Worm (Caenorhabditis elegans): ENCODE data around the gene semi-1.
"Not testable (repeated sequence)": the region's sequence is repeated elsewhere in the genome, so short reads cannot be mapped to it uniquely, and the experiment has no call there.

DNA sequence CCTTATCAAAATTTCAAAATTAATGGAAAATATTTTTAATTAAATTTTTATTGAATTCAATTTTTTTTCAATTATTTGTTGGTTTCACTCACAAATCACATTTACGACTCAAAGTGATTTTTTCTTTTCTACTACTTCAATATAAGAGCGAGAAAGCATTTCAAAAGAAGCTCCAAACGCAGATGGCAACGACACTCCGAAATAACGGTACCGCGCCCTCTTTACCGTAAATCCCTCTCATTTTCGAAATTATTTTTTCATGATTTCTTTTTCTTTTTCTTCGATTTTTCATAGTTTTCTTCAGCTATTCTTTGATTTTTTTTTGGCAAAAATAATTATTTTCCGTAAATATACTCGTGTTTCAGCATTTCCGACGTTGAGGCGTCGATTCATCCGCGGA, 12.2 kb upstream of the semi-1 start:
- not testable (repeated sequence) for TF ChIP-seq ceh-44 (GFP tag; IDR thresholded peaks at IDR 0.05); fkh-10 (GFP tag; optimal IDR thresholded peaks at IDR 0.05); dmd-6 (GFP tag; IDR thresholded peaks at IDR 0.05); nhr-237 (tag; optimal IDR thresholded peaks at IDR 0.05); unc-130 (GFP tag; optimal IDR thresholded peaks at IDR 0.05); jun-1 (tag; optimal IDR thresholded peaks at IDR 0.05); unc-62 (GFP tag; optimal IDR thresholded peaks at IDR 0.05 in 1 of 2); unc-62 (tag; optimal IDR thresholded peaks at IDR 0.05); fos-1 (tag; optimal IDR thresholded peaks at IDR 0.05); ceh-32 (tag; optimal IDR thresholded peaks at IDR 0.05; ENCODE audit: poor library complexity); nhr-6 (tag; optimal IDR thresholded peaks at IDR 0.05); pqm-1 (tag; optimal IDR thresholded peaks at IDR 0.05); mes-2 (tag; optimal IDR thresholded peaks at IDR 0.05; ENCODE audit: poor library complexity, severe bottlenecking); ama-1 (optimal IDR thresholded peaks at IDR 0.05)
